Worm (Caenorhabditis elegans): ENCODE results near the gene srh-213.
"Not testable (repeated sequence)": the region's sequence is repeated elsewhere in the genome, so short reads cannot be mapped to it uniquely, and the experiment has no call there.

srh-213 gene

ce11 chrV:3580385-3580784, 14.5 kb downstream of the srh-213 start:
- TF ChIP-seq W03F9.2 (tag; optimal IDR thresholded peaks at IDR 0.05): no peak
- TF ChIP-seq dao-5 (tag; optimal IDR thresholded peaks at IDR 0.05): no peak
- TF ChIP-seq him-1 (tag; optimal IDR thresholded peaks at IDR 0.05): no peak

ce11 chrV:3579795-3580194, 15.0 kb downstream of the srh-213 start:
- TF ChIP-seq dao-5 (tag; optimal IDR thresholded peaks at IDR 0.05) (no peak), him-1 (tag; optimal IDR thresholded peaks at IDR 0.05) (no peak), W03F9.2 (tag; optimal IDR thresholded peaks at IDR 0.05) (peak; percentile 42)

- no peak for TF ChIP-seq dao-5 (tag; optimal IDR thresholded peaks at IDR 0.05)
Observed at ce11 chrV:3579248-3579647, 15.6 kb downstream of the srh-213 start.

- TF ChIP-seq him-1 (tag; optimal IDR thresholded peaks at IDR 0.05) (no peak), W03F9.2 (tag; optimal IDR thresholded peaks at IDR 0.05) (peak; percentile 2), dao-5 (tag; optimal IDR thresholded peaks at IDR 0.05) (no peak)
Observed at ce11 chrV:3578813-3579212, 16.0 kb downstream of the srh-213 start, which contains the start of gene pygl-1. Gene pygl-1 (plus strand): TSS chrV:3579023.

- TF ChIP-seq W03F9.2 (tag; optimal IDR thresholded peaks at IDR 0.05): no peak
- no peak for TF ChIP-seq dao-5 (tag; optimal IDR thresholded peaks at IDR 0.05)
- no peak for TF ChIP-seq him-1 (tag; optimal IDR thresholded peaks at IDR 0.05)
Observed at ce11 chrV:3575759-3576158, 19.1 kb downstream of the srh-213 start, which contains the start of gene grl-27. Gene grl-27 (minus strand): TSS chrV:3575859.

ce11 chrV:3572408-3572807, 22.4 kb downstream of the srh-213 start, which contains the start of gene F40C5.1:
Gene F40C5.1 (plus strand): TSS chrV:3572708.
- TF ChIP-seq dao-5, W03F9.2, him-1 (tag; optimal IDR thresholded peaks at IDR 0.05): not testable (repeated sequence)

- TF ChIP-seq W03F9.2, dao-5, him-1 (tag; optimal IDR thresholded peaks at IDR 0.05): not testable (repeated sequence)
Observed at ce11 chrV:3570695-3571094, 24.1 kb downstream of the srh-213 start, which contains the start of gene F40C5.2. Gene F40C5.2 (plus strand): TSS chrV:3570995.

- TF ChIP-seq him-1, dao-5, W03F9.2 (tag; optimal IDR thresholded peaks at IDR 0.05): not testable (repeated sequence)
Observed at ce11 chrV:3564335-3564734, 30.5 kb downstream of the srh-213 start, which contains the start of gene T24A6.17. Gene T24A6.17 (minus strand): TSS chrV:3564435.

- not testable (repeated sequence) for TF ChIP-seq him-1, dao-5, W03F9.2 (tag; optimal IDR thresholded peaks at IDR 0.05)
Observed at ce11 chrV:3562824-3563223, 32.0 kb downstream of the srh-213 start, which contains the start of gene T24A6.16. Gene T24A6.16 (minus strand): TSS chrV:3562924.

- TF ChIP-seq W03F9.2, him-1, dao-5 (tag; optimal IDR thresholded peaks at IDR 0.05): not testable (repeated sequence)
Observed at ce11 chrV:3558744-3559143, 36.1 kb downstream of the srh-213 start, which contains the start of gene T24A6.1. Gene T24A6.1 (plus strand): TSS chrV:3559044.

ce11 chrV:3557422-3557821, 37.4 kb downstream of the srh-213 start, which contains the start of gene grl-31:
Gene grl-31 (minus strand): TSS chrV:3557778.
- no peak for TF ChIP-seq him-1 (tag; optimal IDR thresholded peaks at IDR 0.05)
- no peak for TF ChIP-seq dao-5 (tag; optimal IDR thresholded peaks at IDR 0.05)
- no peak for TF ChIP-seq W03F9.2 (tag; optimal IDR thresholded peaks at IDR 0.05)

- no peak for TF ChIP-seq dao-5 (tag; optimal IDR thresholded peaks at IDR 0.05)
- no peak for TF ChIP-seq W03F9.2 (tag; optimal IDR thresholded peaks at IDR 0.05)
- TF ChIP-seq him-1 (tag; optimal IDR thresholded peaks at IDR 0.05): no peak
Observed at ce11 chrV:3555986-3556385, 38.9 kb downstream of the srh-213 start, which contains the start of gene grl-30. Gene grl-30 (plus strand): TSS chrV:3556286.

- TF ChIP-seq dao-5 (tag; optimal IDR thresholded peaks at IDR 0.05) (no peak), W03F9.2 (tag; optimal IDR thresholded peaks at IDR 0.05) (no peak), him-1 (tag; optimal IDR thresholded peaks at IDR 0.05) (no peak)
Observed at ce11 chrV:3554869-3555268, 40.0 kb downstream of the srh-213 start, which contains the start of gene grl-29. Gene grl-29 (minus strand): TSS chrV:3555236.

ce11 chrV:3552740-3553469, 41.9 kb downstream of the srh-213 start, which contains the start of gene T24A6.20:
Gene T24A6.20 (plus strand): TSS chrV:3553134.
- TF ChIP-seq him-1 (tag; optimal IDR thresholded peaks at IDR 0.05) (no peak), W03F9.2 (tag; optimal IDR thresholded peaks at IDR 0.05) (no peak), dao-5 (tag; optimal IDR thresholded peaks at IDR 0.05) (no peak)
